Fruit fly (Drosophila melanogaster): ENCODE results near the gene CG31915.

CG31915 gene

DNA sequence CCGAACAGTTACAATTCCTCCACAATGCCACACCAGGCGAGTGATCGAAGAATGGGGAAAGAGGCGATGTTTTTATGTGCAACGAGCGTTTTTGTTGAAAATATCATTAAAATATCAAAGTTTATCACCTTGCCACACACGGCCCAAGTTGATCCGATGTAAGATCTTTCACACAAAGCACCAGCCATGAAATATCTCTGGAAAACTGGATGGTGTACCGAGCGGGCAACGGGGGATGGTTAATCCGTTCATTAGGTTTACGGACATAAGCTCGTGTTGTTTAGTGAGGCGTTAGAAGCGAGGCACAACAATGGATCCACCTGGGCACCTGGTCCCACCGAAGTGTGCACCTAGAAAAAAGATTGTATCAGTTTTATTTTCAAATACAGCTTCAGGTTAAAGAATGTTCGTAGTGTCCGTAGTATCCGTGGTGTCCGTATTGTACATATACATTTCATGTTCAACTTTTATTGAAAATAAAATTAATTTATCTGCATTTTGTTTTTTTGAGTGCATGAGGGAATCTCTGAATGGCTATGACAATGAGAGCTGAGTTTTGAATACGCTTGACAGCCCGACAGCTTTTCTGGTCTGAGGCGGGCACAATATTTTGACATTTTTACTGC is 31.3 kb upstream of the CG31915 start (continued):
- peak; percentile 81 for TF ChIP-seq CG2712 (tag; optimal IDR thresholded peaks at IDR 0.05)
- peak; percentile 58 for TF ChIP-seq Camta (GFP tag; optimal IDR thresholded peaks at IDR 0.05)
- peak; percentile 73 for TF ChIP-seq CG11504 (tag; optimal IDR thresholded peaks at IDR 0.05)
- TF ChIP-seq ems (GFP tag; optimal IDR thresholded peaks at IDR 0.05): peak; percentile 51
- peak; percentile 63; the same call in 1 of the 3 replicates for TF ChIP-seq otp (GFP tag; IDR thresholded peaks at IDR 0.05)
- TF ChIP-seq eve (GFP tag; optimal IDR thresholded peaks at IDR 0.05): no peak
- TF ChIP-seq zfh2 (GFP tag; optimal IDR thresholded peaks at IDR 0.05): no peak
- TF ChIP-seq sima (GFP tag; optimal IDR thresholded peaks at IDR 0.05): peak; percentile 35
- no peak for TF ChIP-seq amos (GFP tag; IDR thresholded peaks at IDR 0.05; ENCODE audit: partially characterized antibody)
- peak in 1 of 3 experiments; percentile 77 for TF ChIP-seq lola (GFP tag; optimal IDR thresholded peaks at IDR 0.05)
- peak; percentile 26; the same call in 1 of the 2 replicates for TF ChIP-seq E2f1 (GFP tag; IDR thresholded peaks at IDR 0.05)
- no peak for TF ChIP-seq CTCF (GFP tag; optimal IDR thresholded peaks at IDR 0.05)
- TF ChIP-seq ATbp (GFP tag; optimal IDR thresholded peaks at IDR 0.05): peak; percentile 52
- 0 out of 2 replicates have a peak, but pooled peaks have one; percentile 11 for TF ChIP-seq toy (GFP tag; IDR thresholded peaks at IDR 0.05)
- no peak for TF ChIP-seq kni (GFP tag; optimal IDR thresholded peaks at IDR 0.05)
- TF ChIP-seq CG6654 (GFP tag; optimal IDR thresholded peaks at IDR 0.05): no peak
- TF ChIP-seq CG15269 (tag; optimal IDR thresholded peaks at IDR 0.05): peak; percentile 62
- peak; percentile 18; the same call in 1 of the 2 replicates for TF ChIP-seq Rx (GFP tag; IDR thresholded peaks at IDR 0.05)
- TF ChIP-seq exex (tag; optimal IDR thresholded peaks at IDR 0.05): no peak
- TF ChIP-seq Bdp1 (GFP tag; optimal IDR thresholded peaks at IDR 0.05): no peak
- peak; percentile 65; the same call in 1 of the 2 replicates for TF ChIP-seq chm (GFP tag; IDR thresholded peaks at IDR 0.05)
- TF ChIP-seq tx (GFP tag; optimal IDR thresholded peaks at IDR 0.05): no peak
- peak; percentile 63 for TF ChIP-seq Hsf (GFP tag; optimal IDR thresholded peaks at IDR 0.05)
- peak; percentile 16 for TF ChIP-seq sd (tag; optimal IDR thresholded peaks at IDR 0.05)
- no peak for TF ChIP-seq CG16779 (GFP tag; IDR thresholded peaks at IDR 0.05)
- peak; percentile 29 for TF ChIP-seq CG17568 (GFP tag; optimal IDR thresholded peaks at IDR 0.05)
- TF ChIP-seq CG8478 (optimal IDR thresholded peaks at IDR 0.05): no peak
- TF ChIP-seq CG3407 (GFP tag; optimal IDR thresholded peaks at IDR 0.05): no peak
- no peak for TF ChIP-seq luna (GFP tag; optimal IDR thresholded peaks at IDR 0.05)
- peak; percentile 1 for TF ChIP-seq dm (GFP tag; optimal IDR thresholded peaks at IDR 0.05)
- TF ChIP-seq Awh (GFP tag; IDR thresholded peaks at IDR 0.05): peak; percentile 56; the same call in 1 of the 2 replicates
- peak; percentile 68 for TF ChIP-seq CG4424 (GFP tag; optimal IDR thresholded peaks at IDR 0.05)
- TF ChIP-seq CkIIα-i1 (GFP tag; IDR thresholded peaks at IDR 0.05): no peak
- peak; percentile 73 for TF ChIP-seq CG7839 (tag; optimal IDR thresholded peaks at IDR 0.05)
- TF ChIP-seq CG10431 (GFP tag; optimal IDR thresholded peaks at IDR 0.05): peak; percentile 36
- peak; percentile 29 for TF ChIP-seq CG8359 (GFP tag; optimal IDR thresholded peaks at IDR 0.05; ENCODE audit: borderline replicate concordance)
- TF ChIP-seq CG3838 (GFP tag; optimal IDR thresholded peaks at IDR 0.05): no peak
- 0 out of 2 replicates have a peak, but pooled peaks have one; percentile 40 for TF ChIP-seq CG32767 (GFP tag; IDR thresholded peaks at IDR 0.05)
- TF ChIP-seq Kr (GFP tag; optimal IDR thresholded peaks at IDR 0.05): no peak
- peak; percentile 11 for TF ChIP-seq CG8944 (GFP tag; optimal IDR thresholded peaks at IDR 0.05)
- TF ChIP-seq D19B (GFP tag; optimal IDR thresholded peaks at IDR 0.05): no peak
- TF ChIP-seq CG18011 (GFP tag; optimal IDR thresholded peaks at IDR 0.05): no peak
- peak; percentile 25 for TF ChIP-seq CG12659 (GFP tag; optimal IDR thresholded peaks at IDR 0.05)
- TF ChIP-seq ase (GFP tag; IDR thresholded peaks at IDR 0.05): peak; percentile 11; the same call in 1 of the 3 replicates
- no peak for TF ChIP-seq Elba2 (GFP tag; optimal IDR thresholded peaks at IDR 0.05)
- no peak for TF ChIP-seq fd102C (GFP tag; optimal IDR thresholded peaks at IDR 0.05)
- no peak for TF ChIP-seq CG6791 (GFP tag; IDR thresholded peaks at IDR 0.05; ENCODE audit: partially characterized antibody)
- no peak for TF ChIP-seq HLH4C (GFP tag; IDR thresholded peaks at IDR 0.05; ENCODE audit: partially characterized antibody)
- peak; percentile 40 for TF ChIP-seq Meics (GFP tag; optimal IDR thresholded peaks at IDR 0.05)
- TF ChIP-seq CG4730 (GFP tag; IDR thresholded peaks at IDR 0.05): peak; percentile 46; the same call in 1 of the 2 replicates
